Worm (Caenorhabditis elegans): ENCODE data around the gene F45D11.14.

- TF ChIP-seq unc-62 (GFP tag; optimal IDR thresholded peaks at IDR 0.05 in 1 of 2): no peak
- no peak for TF ChIP-seq unc-62 (tag; optimal IDR thresholded peaks at IDR 0.05)
- no peak for TF ChIP-seq pha-4 (GFP tag; IDR thresholded peaks at IDR 0.05)
- no peak for TF ChIP-seq pha-4 (tag; optimal IDR thresholded peaks at IDR 0.05)
- no peak for TF ChIP-seq unc-39 (tag; optimal IDR thresholded peaks at IDR 0.05)
- no peak for TF ChIP-seq ama-1 (optimal IDR thresholded peaks at IDR 0.05)
- no peak for TF ChIP-seq ces-1 (GFP tag; optimal IDR thresholded peaks at IDR 0.05)
- TF ChIP-seq lin-39 (tag; optimal IDR thresholded peaks at IDR 0.05): no peak
- TF ChIP-seq nhr-11 (tag; optimal IDR thresholded peaks at IDR 0.05): no peak
These were observed 46.1 kb downstream of the F45D11.14 start, which contains the start of the genes C32B5.18 and C32B5.7 for ce11 chrII:960218-960617.

Measured in whole organism, L4 larva.